Worm (Caenorhabditis elegans) whole organism, L2 larva: ENCODE data around the gene C29F4.3.
"Not testable (repeated sequence)": the region's sequence is repeated elsewhere in the genome, so short reads cannot be mapped to it uniquely, and the experiment has no call there.

ENCODE experiments used
- C34F6.9 ChIP-seq: fragments of 150-350 bp; optimal IDR thresholded peaks from 2 replicates; lab custom pipeline; 2014; ENCODE audit warnings: missing biosample characterization, missing genetic modification characterization
- F13H6.1 ChIP-seq: sonication (generic microtip); optimal IDR thresholded peaks from 2 replicates; lab custom pipeline; 2016; ENCODE audit warnings: missing genetic modification characterization, missing compliant biosample characterization
- R02D3.7 ChIP-seq: fragments of 150-350 bp; optimal IDR thresholded peaks from 2 replicates; lab custom pipeline; 2014; ENCODE audit warnings: missing biosample characterization, missing genetic modification characterization
- ZK546.5 ChIP-seq: sonication (generic microtip); optimal IDR thresholded peaks from 2 replicates; lab custom pipeline; 2017; ENCODE audit warnings: missing biosample characterization, missing genetic modification characterization
- alr-1 ChIP-seq: fragments of 150-350 bp; optimal IDR thresholded peaks from 2 replicates; lab custom pipeline; 2014; ENCODE audit warnings: missing biosample characterization, missing genetic modification characterization
- aly-2 ChIP-seq: fragments of 150-350 bp; optimal IDR thresholded peaks from 2 replicates; lab custom pipeline; 2014; ENCODE audit warnings: missing biosample characterization, missing genetic modification characterization
- ama-1 ChIP-seq: fragments of 150-350 bp; optimal IDR thresholded peaks from 2 replicates; lab custom pipeline; 2018; ENCODE audit warnings: inconsistent platforms
- blmp-1 ChIP-seq: sonication (generic microtip); optimal IDR thresholded peaks from 2 replicates; lab custom pipeline; 2017; ENCODE audit warnings: missing genetic modification characterization, mild to moderate bottlenecking, missing compliant biosample characterization, antibody characterized with exemption, moderate library complexity; ENCODE audit not compliant: insufficient read depth
- ceh-16 ChIP-seq: fragments of 150-350 bp; optimal IDR thresholded peaks from 2 replicates; lab custom pipeline; 2014; ENCODE audit warnings: missing biosample characterization, missing genetic modification characterization
- crh-2 ChIP-seq: sonication (generic microtip); optimal IDR thresholded peaks from 2 replicates; lab custom pipeline; 2017; ENCODE audit warnings: missing biosample characterization, missing genetic modification characterization
- dmd-4 ChIP-seq: sonication (generic microtip); optimal IDR thresholded peaks from 2 replicates; lab custom pipeline; 2017; ENCODE audit warnings: missing biosample characterization, missing genetic modification characterization
- egl-27 ChIP-seq: sonication (generic microtip); optimal IDR thresholded peaks from 3 replicates; lab custom pipeline; 2017; ENCODE audit warnings: missing biosample characterization, missing genetic modification reagents, missing genetic modification characterization
- elt-3 ChIP-seq: sonication (generic microtip); optimal IDR thresholded peaks from 2 replicates; lab custom pipeline; 2017; ENCODE audit warnings: missing biosample characterization, missing genetic modification characterization
- fos-1 ChIP-seq: fragments of 150-350 bp; optimal IDR thresholded peaks from 2 replicates; lab custom pipeline; 2014; ENCODE audit warnings: missing biosample characterization, missing genetic modification characterization
- gmeb-1 ChIP-seq: fragments of 150-350 bp; optimal IDR thresholded peaks from 2 replicates; lab custom pipeline; 2014; ENCODE audit warnings: missing biosample characterization, missing genetic modification characterization
- lin-11 ChIP-seq: fragments of 150-350 bp; sonication (generic microtip); optimal IDR thresholded peaks from 2 replicates; lab custom pipeline; 2014; ENCODE audit warnings: missing biosample characterization, missing genetic modification characterization, inconsistent platforms, mixed read lengths
- lin-13 ChIP-seq: fragments of 150-350 bp; optimal IDR thresholded peaks from 2 replicates; lab custom pipeline; 2014; ENCODE audit warnings: missing biosample characterization, missing genetic modification reagents, missing genetic modification characterization
- lin-39 ChIP-seq: fragments of 150-350 bp; optimal IDR thresholded peaks from 2 replicates; lab custom pipeline; 2014; ENCODE audit warnings: missing biosample characterization, missing genetic modification reagents, missing genetic modification characterization
- lsy-2 ChIP-seq, 2 experiments: fragments of 150-350 bp in 1 of 2; sonication (generic microtip) in 1 of 2; optimal IDR thresholded peaks; 2 replicates each; lab custom pipeline; 2014 to 2017; ENCODE audit warnings: missing biosample characterization in 2 of 2, missing genetic modification characterization in 2 of 2
- mab-5 ChIP-seq: fragments of 150-350 bp; optimal IDR thresholded peaks from 2 replicates; lab custom pipeline; 2014; ENCODE audit warnings: missing biosample characterization, missing genetic modification characterization
- mbf-1 ChIP-seq: sonication (generic microtip); optimal IDR thresholded peaks from 2 replicates; lab custom pipeline; 2017; ENCODE audit warnings: missing biosample characterization, missing genetic modification characterization
- mdl-1 ChIP-seq, 2 experiments: fragments of 150-350 bp in 1 of 2; sonication (generic microtip) in 1 of 2; optimal IDR thresholded peaks; 2 replicates each; lab custom pipeline; 2017; ENCODE audit warnings: missing biosample characterization in 2 of 2, missing genetic modification characterization in 2 of 2
- nhr-10 ChIP-seq: sonication (generic microtip); optimal IDR thresholded peaks from 2 replicates; lab custom pipeline; 2017; ENCODE audit warnings: missing biosample characterization, missing genetic modification characterization
- nhr-11 ChIP-seq: fragments of 150-350 bp; optimal IDR thresholded peaks from 2 replicates; lab custom pipeline; 2014; ENCODE audit warnings: missing biosample characterization, missing genetic modification characterization
- nhr-12 ChIP-seq: fragments of 150-350 bp; optimal IDR thresholded peaks from 2 replicates; lab custom pipeline; 2014; ENCODE audit warnings: missing biosample characterization, missing genetic modification characterization
- nhr-129 ChIP-seq: fragments of 150-350 bp; optimal IDR thresholded peaks from 2 replicates; lab custom pipeline; 2014; ENCODE audit warnings: missing biosample characterization, missing genetic modification characterization
- nhr-21 ChIP-seq: fragments of 150-350 bp; optimal IDR thresholded peaks from 2 replicates; lab custom pipeline; 2014; ENCODE audit warnings: missing biosample characterization, missing genetic modification characterization
- nhr-25 ChIP-seq: fragments of 150-350 bp; sonication (generic microtip); optimal IDR thresholded peaks from 3 replicates; lab custom pipeline; 2014; ENCODE audit warnings: missing biosample characterization, missing genetic modification characterization
- nhr-6 ChIP-seq: fragments of 150-350 bp; optimal IDR thresholded peaks from 2 replicates; lab custom pipeline; 2014; ENCODE audit warnings: missing biosample characterization, missing genetic modification characterization
- nhr-77 ChIP-seq: fragments of 150-350 bp; optimal IDR thresholded peaks from 2 replicates; lab custom pipeline; 2014; ENCODE audit warnings: missing biosample characterization, missing genetic modification characterization
- sem-4 ChIP-seq: fragments of 150-350 bp; optimal IDR thresholded peaks from 2 replicates; lab custom pipeline; 2014; ENCODE audit warnings: missing biosample characterization, missing genetic modification reagents, missing genetic modification characterization
- skn-1 ChIP-seq: sonication (generic microtip); optimal IDR thresholded peaks from 2 replicates; lab custom pipeline; 2017; ENCODE audit warnings: missing biosample characterization, missing genetic modification characterization
- sma-3 ChIP-seq: sonication (generic microtip); optimal IDR thresholded peaks from 2 replicates; lab custom pipeline; 2016; ENCODE audit warnings: missing genetic modification reagents, missing genetic modification characterization, missing compliant biosample characterization
- sma-9 ChIP-seq, 2 experiments: fragments of 150-350 bp in 1 of 2; sonication (generic microtip) in 1 of 2; optimal IDR thresholded peaks; 2 replicates each; lab custom pipeline; 2014 to 2016; ENCODE audit warnings: missing genetic modification characterization in 2 of 2, mild to moderate bottlenecking in 1 of 2, missing biosample characterization in 1 of 2, missing compliant biosample characterization in 1 of 2, missing genetic modification reagents in 1 of 2, moderate library complexity in 1 of 2
- snpc-4 ChIP-seq: fragments of 150-350 bp; optimal IDR thresholded peaks from 2 replicates; lab custom pipeline; 2014; ENCODE audit warnings: missing biosample characterization, missing genetic modification characterization
- unc-39 ChIP-seq: fragments of 150-350 bp; optimal IDR thresholded peaks from 2 replicates; lab custom pipeline; 2014; ENCODE audit warnings: missing biosample characterization, missing genetic modification characterization
- unc-55 ChIP-seq: fragments of 150-350 bp; sonication (generic microtip); optimal IDR thresholded peaks from 3 replicates; lab custom pipeline; 2014; ENCODE audit warnings: missing biosample characterization, missing genetic modification reagents, missing genetic modification characterization
- zag-1 ChIP-seq: fragments of 150-350 bp; optimal IDR thresholded peaks from 2 replicates; lab custom pipeline; 2014; ENCODE audit warnings: missing biosample characterization, missing genetic modification characterization
- ztf-11 ChIP-seq: sonication (generic microtip); optimal IDR thresholded peaks from 2 replicates; lab custom pipeline; 2017; ENCODE audit warnings: missing biosample characterization, missing genetic modification characterization

Gene C29F4.3

ce11 chrIV:11179123-11179740, 44.5 kb downstream of the C29F4.3 start, which contains the start of gene cpt-2:
Gene cpt-2, plus strand, starts transcription at chrIV:11179645.
- TF ChIP-seq nhr-25 (tag; lab: Kevin White, UChicago) (peak; percentile 82), nhr-12 (tag; lab: Kevin White, UChicago) (peak; percentile 30), sma-3 (GFP tag; lab: Kevin White, UChicago) (peak; percentile 81), snpc-4 (tag; lab: Kevin White, UChicago) (peak; percentile 16), lin-13 (peak; percentile 84), lsy-2 (tag; optimal IDR thresholded peaks at IDR 0.05; lab: Kevin White, UChicago) (peak; percentile 88 to 92), R02D3.7 (tag; lab: Kevin White, UChicago) (peak; percentile 40), egl-27 (peak; percentile 70), mab-5 (tag; lab: Kevin White, UChicago) (peak; percentile 71), F13H6.1 (tag; lab: Kevin White, UChicago) (peak; percentile 82), lin-11 (peak; percentile 46), nhr-129 (tag; lab: Kevin White, UChicago) (peak; percentile 86), crh-2 (peak; percentile 84), nhr-77 (tag; lab: Kevin White, UChicago) (peak; percentile 16), sma-9 (GFP tag; optimal IDR thresholded peaks at IDR 0.05; lab: Kevin White, UChicago) (peak; percentile 95), nhr-6 (peak; percentile 77), blmp-1 (tag; lab: Kevin White, UChicago) (peak; percentile 46), nhr-21 (tag; lab: Kevin White, UChicago) (peak; percentile 91), sem-4 (tag; lab: Kevin White, UChicago) (peak; percentile 49), mdl-1 (tag; optimal IDR thresholded peaks at IDR 0.05; lab: Kevin White, UChicago) (peak in 1 of 2 experiments; percentile 76), zag-1 (peak; percentile 92), ama-1 (lab: Kevin White, UChicago) (peak; percentile 50), nhr-10 (tag; lab: Kevin White, UChicago) (peak; percentile 58), ZK546.5 (peak; percentile 37), gmeb-1 (peak; percentile 87), C34F6.9 (tag; lab: Kevin White, UChicago) (peak; percentile 88), fos-1 (peak; percentile 86), unc-55 (GFP tag; lab: Kevin White, UChicago) (peak; percentile 90)
- not testable (repeated sequence) for TF ChIP-seq sma-9 (tag; optimal IDR thresholded peaks at IDR 0.05; lab: Kevin White, UChicago)

- TF ChIP-seq lsy-2 (tag; optimal IDR thresholded peaks at IDR 0.05; lab: Kevin White, UChicago) (no peak), ceh-16 (tag; lab: Kevin White, UChicago) (no peak), zag-1 (no peak), sem-4 (tag; lab: Kevin White, UChicago) (no peak), elt-3 (tag; lab: Kevin White, UChicago) (no peak), unc-39 (no peak), aly-2 (tag; lab: Kevin White, UChicago) (no peak), unc-55 (GFP tag; lab: Kevin White, UChicago) (no peak), lin-39 (tag; lab: Kevin White, UChicago) (no peak), alr-1 (no peak), nhr-129 (tag; lab: Kevin White, UChicago) (no peak), nhr-77 (tag; lab: Kevin White, UChicago) (no peak), fos-1 (no peak), ama-1 (lab: Kevin White, UChicago) (no peak), R02D3.7 (tag; lab: Kevin White, UChicago) (no peak), sma-9 (GFP tag; optimal IDR thresholded peaks at IDR 0.05; lab: Kevin White, UChicago) (no peak), sma-9 (tag; optimal IDR thresholded peaks at IDR 0.05; lab: Kevin White, UChicago) (no peak), lin-11 (no peak), ztf-11 (tag; lab: Kevin White, UChicago) (no peak), lin-13 (no peak), ZK546.5 (no peak)
Observed at ce11 chrIV:11178495-11178894, 45.3 kb downstream of the C29F4.3 start, which contains the start of gene C08F8.9. Gene C08F8.9, minus strand, starts transcription at chrIV:11178595.

- TF ChIP-seq fos-1, result no peak
- no peak for TF ChIP-seq lin-11
- no peak for TF ChIP-seq sma-3 (GFP tag; lab: Kevin White, UChicago)
- TF ChIP-seq mbf-1, result no peak
- no peak for TF ChIP-seq sem-4 (tag; lab: Kevin White, UChicago)
- no peak for TF ChIP-seq dmd-4 (tag; lab: Kevin White, UChicago)
- no peak for TF ChIP-seq skn-1 (tag; lab: Kevin White, UChicago)
- TF ChIP-seq lsy-2 (tag; optimal IDR thresholded peaks at IDR 0.05; lab: Kevin White, UChicago), result no peak
- no peak for TF ChIP-seq unc-55 (GFP tag; lab: Kevin White, UChicago)
- TF ChIP-seq nhr-12 (tag; lab: Kevin White, UChicago), result no peak
- no peak for TF ChIP-seq blmp-1 (tag; lab: Kevin White, UChicago)
- no peak for TF ChIP-seq mab-5 (tag; lab: Kevin White, UChicago)
- TF ChIP-seq nhr-21 (tag; lab: Kevin White, UChicago), result no peak
- no peak for TF ChIP-seq ZK546.5
- no peak for TF ChIP-seq nhr-10 (tag; lab: Kevin White, UChicago)
- TF ChIP-seq ama-1 (lab: Kevin White, UChicago), result no peak
- no peak for TF ChIP-seq nhr-11 (tag; lab: Kevin White, UChicago)
Observed at ce11 chrIV:11176967-11177366, 46.8 kb downstream of the C29F4.3 start, which contains the start of gene rap-3. Gene rap-3, plus strand, starts transcription at chrIV:11177267.
